Fruit fly (Drosophila melanogaster): ENCODE data around the gene jp.

Gene jp

DNA sequence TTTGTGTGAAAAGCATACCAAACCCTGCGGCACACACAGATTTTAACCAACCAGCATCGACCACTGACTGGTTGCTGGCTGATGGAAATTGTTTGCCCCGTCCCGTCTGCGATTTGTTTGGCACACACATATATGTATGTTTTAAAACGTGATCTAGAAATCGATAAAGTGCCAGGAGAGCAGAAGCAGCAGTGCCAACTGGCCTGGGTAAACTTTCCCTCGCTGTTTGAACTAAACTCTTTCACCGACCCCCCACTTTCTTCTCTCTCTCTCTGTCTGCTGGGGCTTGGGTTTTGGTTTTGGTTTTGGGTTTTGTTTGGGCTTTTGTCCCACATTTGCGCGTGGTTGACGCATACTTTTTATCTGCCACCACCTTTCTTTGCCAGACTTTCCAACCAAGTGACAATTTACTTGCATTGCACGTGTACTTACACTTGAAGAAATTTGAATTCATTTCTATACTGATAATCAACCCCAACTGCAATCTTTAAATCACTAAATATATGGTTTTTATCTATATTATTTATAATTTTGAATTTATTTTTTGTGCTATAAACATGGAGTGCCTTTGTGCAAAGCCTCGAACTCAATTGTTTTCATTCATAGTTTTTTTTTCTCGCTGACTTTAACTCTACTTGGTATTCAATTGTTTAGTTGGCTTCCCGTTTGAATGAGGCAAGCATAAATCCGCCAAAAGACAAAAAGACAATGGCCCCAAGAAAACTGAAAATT is 61.0 kb downstream of the jp start (continued):
- TF ChIP-seq CG2678 (tag; optimal IDR thresholded peaks at IDR 0.05), result peak; percentile 30
- no peak for TF ChIP-seq lola (GFP tag; optimal IDR thresholded peaks at IDR 0.05)
- peak; percentile 53; the same call in 1 of the 2 replicates for TF ChIP-seq vvl (GFP tag; IDR thresholded peaks at IDR 0.05)
- TF ChIP-seq Dll (GFP tag; IDR thresholded peaks at IDR 0.05; ENCODE audit: partially characterized antibody), result no peak
- peak; percentile 51 for TF ChIP-seq phol (tag; optimal IDR thresholded peaks at IDR 0.05)
- TF ChIP-seq gem (tag; optimal IDR thresholded peaks at IDR 0.05), result peak; percentile 53
- TF ChIP-seq ATbp (GFP tag; optimal IDR thresholded peaks at IDR 0.05), result no peak
- no peak for TF ChIP-seq tap (tag; optimal IDR thresholded peaks at IDR 0.05)
- peak; percentile 35; the same call in 1 of the 2 replicates for TF ChIP-seq Xrp1 (GFP tag; IDR thresholded peaks at IDR 0.05)
- no peak for TF ChIP-seq CG9609 (GFP tag; optimal IDR thresholded peaks at IDR 0.05)
- TF ChIP-seq ara (GFP tag; IDR thresholded peaks at IDR 0.05), result no peak
- no peak for TF ChIP-seq CG6654 (GFP tag; optimal IDR thresholded peaks at IDR 0.05)
- TF ChIP-seq CG2712 (tag; optimal IDR thresholded peaks at IDR 0.05), result peak; percentile 20
- no peak for TF ChIP-seq bowl (GFP tag; IDR thresholded peaks at IDR 0.05)
- TF ChIP-seq Sox102F (GFP tag; optimal IDR thresholded peaks at IDR 0.05), result peak; percentile 60
- TF ChIP-seq hth (optimal IDR thresholded peaks at IDR 0.05), result no peak
- TF ChIP-seq CG3847 (GFP tag; IDR thresholded peaks at IDR 0.05), result no peak
- no peak for TF ChIP-seq schlank (tag; optimal IDR thresholded peaks at IDR 0.05)
- no peak for TF ChIP-seq B-H2 (GFP tag; optimal IDR thresholded peaks at IDR 0.05)
- no peak for TF ChIP-seq CG1832 (GFP tag; optimal IDR thresholded peaks at IDR 0.05)
- TF ChIP-seq CG12104 (GFP tag; optimal IDR thresholded peaks at IDR 0.05), result no peak
- TF ChIP-seq fd96Cb (tag; optimal IDR thresholded peaks at IDR 0.05), result peak; percentile 42
- no peak for TF ChIP-seq CG7928 (GFP tag; optimal IDR thresholded peaks at IDR 0.05)
- TF ChIP-seq gt (GFP tag; IDR thresholded peaks at IDR 0.05), result no peak
- no peak for TF ChIP-seq jumu (GFP tag; optimal IDR thresholded peaks at IDR 0.05)
- no peak for TF ChIP-seq CG14860 (GFP tag; IDR thresholded peaks at IDR 0.05; ENCODE audit: partially characterized antibody)
- TF ChIP-seq CG8388 (GFP tag; optimal IDR thresholded peaks at IDR 0.05), result peak; percentile 45
- peak in 1 of 2 experiments; percentile 44 for TF ChIP-seq bsh (GFP tag; optimal IDR thresholded peaks at IDR 0.05)
- TF ChIP-seq CG9727 (GFP tag; optimal IDR thresholded peaks at IDR 0.05), result no peak
- no peak for TF ChIP-seq CkIIα-i1 (GFP tag; IDR thresholded peaks at IDR 0.05)
- no peak for TF ChIP-seq CG12071 (GFP tag; optimal IDR thresholded peaks at IDR 0.05)
- TF ChIP-seq Poxn (GFP tag; IDR thresholded peaks at IDR 0.05), result no peak
- no peak for TF ChIP-seq HLH54F (GFP tag; optimal IDR thresholded peaks at IDR 0.05)
- no peak for TF ChIP-seq sim (GFP tag; IDR thresholded peaks at IDR 0.05)
- TF ChIP-seq Kr (GFP tag; optimal IDR thresholded peaks at IDR 0.05), result no peak
- no peak for TF ChIP-seq CG1792 (GFP tag; optimal IDR thresholded peaks at IDR 0.05)
- TF ChIP-seq dpn (GFP tag; optimal IDR thresholded peaks at IDR 0.05), result peak in 1 of 2 experiments; percentile 16
- no peak for TF ChIP-seq CG10959 (GFP tag; IDR thresholded peaks at IDR 0.05)
- TF ChIP-seq CG42726 (GFP tag; IDR thresholded peaks at IDR 0.05; ENCODE audit: partially characterized antibody), result no peak
- no peak for TF ChIP-seq ind (GFP tag; optimal IDR thresholded peaks at IDR 0.05)
- TF ChIP-seq CG31441 (GFP tag; IDR thresholded peaks at IDR 0.05), result peak; percentile 58
- TF ChIP-seq CG15601 (tag; optimal IDR thresholded peaks at IDR 0.05), result peak; percentile 22
- no peak for TF ChIP-seq lilli (GFP tag; optimal IDR thresholded peaks at IDR 0.05)
- TF ChIP-seq HmgZ (tag; optimal IDR thresholded peaks at IDR 0.05), result no peak
- no peak for TF ChIP-seq CG11085 (GFP tag; IDR thresholded peaks at IDR 0.05)
- TF ChIP-seq dmrt99B (tag; optimal IDR thresholded peaks at IDR 0.05), result peak; percentile 45
- no peak for TF ChIP-seq HmgD (GFP tag; optimal IDR thresholded peaks at IDR 0.05)
- no peak for TF ChIP-seq H2.0 (GFP tag; IDR thresholded peaks at IDR 0.05)
- no peak for TF ChIP-seq CG4617 (GFP tag; optimal IDR thresholded peaks at IDR 0.05; ENCODE audit: borderline replicate concordance)
- TF ChIP-seq Adf1 (GFP tag; IDR thresholded peaks at IDR 0.05), result no peak

Measured in whole organism, embryonic.